Worm (Caenorhabditis elegans): ENCODE data around the gene vrp-1.
A peak's percentile ranks its signal among the peaks of the same experiment; 100 is the strongest.

- TF ChIP-seq ceh-36 (tag; optimal IDR thresholded peaks at IDR 0.05) (peak; percentile 42), F13C5.2 (tag; optimal IDR thresholded peaks at IDR 0.05) (peak; percentile 38)
Observed at ce11 chrIV:3050054-3050990, 37.9 kb downstream of the vrp-1 start, which contains the start of gene eel-1.

Measured in whole organism, early embryonic.